Worm (Caenorhabditis elegans) whole organism, mixed stage, embryonic: ENCODE results near the gene xpc-1.
"Not testable (repeated sequence)": the region's sequence is repeated elsewhere in the genome, so short reads cannot be mapped to it uniquely, and the experiment has no call there.

ENCODE experiments used
- M03D4.4 ChIP-seq: sonication (generic microtip); optimal IDR thresholded peaks from 2 replicates; lab custom pipeline; 2017; ENCODE audit warnings: mild to moderate bottlenecking, missing genetic modification characterization, missing compliant biosample characterization
- bed-3 ChIP-seq: fragments of 200-800 bp; sonication (Bioruptor generic); optimal IDR thresholded peaks from 3 replicates; lab custom pipeline; 2018; ENCODE audit warnings: mild to moderate bottlenecking, missing genetic modification characterization, moderate library complexity, missing compliant biosample characterization
- blmp-1 ChIP-seq: fragments of 150-350 bp; optimal IDR thresholded peaks from 2 replicates; lab custom pipeline; 2014; ENCODE audit warnings: missing biosample characterization, missing genetic modification characterization
- ceh-39 ChIP-seq: fragments of 150-350 bp; optimal IDR thresholded peaks from 2 replicates; lab custom pipeline; 2014; ENCODE audit warnings: missing biosample characterization, missing genetic modification characterization
- ceh-43 ChIP-seq: fragments of 200-800 bp; sonication (Bioruptor generic); optimal IDR thresholded peaks from 2 replicates; lab custom pipeline; 2018; ENCODE audit warnings: mild to moderate bottlenecking, missing genetic modification characterization, moderate library complexity, missing compliant biosample characterization
- ceh-83 ChIP-seq: fragments of 200-800 bp; sonication (Bioruptor generic); optimal IDR thresholded peaks from 2 replicates; lab custom pipeline; 2018; ENCODE audit warnings: mild to moderate bottlenecking, missing genetic modification characterization, missing compliant biosample characterization
- ces-1 ChIP-seq: fragments of 150-350 bp; optimal IDR thresholded peaks from 2 replicates; lab custom pipeline; 2014; ENCODE audit warnings: missing biosample characterization, missing genetic modification reagents, missing genetic modification characterization
- cnd-1 ChIP-seq: fragments of 200-800 bp; sonication (Bioruptor generic); optimal IDR thresholded peaks from 2 replicates; lab custom pipeline; 2018; ENCODE audit warnings: mild to moderate bottlenecking, missing genetic modification characterization, missing compliant biosample characterization
- drap-1 ChIP-seq: fragments of 200-800 bp; sonication (Bioruptor generic); optimal IDR thresholded peaks from 3 replicates; lab custom pipeline; 2018; ENCODE audit warnings: mild to moderate bottlenecking, missing genetic modification characterization, missing compliant biosample characterization
- elt-1 ChIP-seq: sonication (generic microtip); optimal IDR thresholded peaks from 2 replicates; lab custom pipeline; 2017; ENCODE audit warnings: missing genetic modification characterization, mild to moderate bottlenecking, missing compliant biosample characterization, antibody characterized with exemption, moderate library complexity, borderline replicate concordance; ENCODE audit not compliant: insufficient read depth
- elt-3 ChIP-seq: fragments of 150-350 bp; optimal IDR thresholded peaks from 2 replicates; lab custom pipeline; 2014; ENCODE audit warnings: missing biosample characterization, missing genetic modification characterization
- flh-1 ChIP-seq: fragments of 200-800 bp; sonication (Bioruptor generic); optimal IDR thresholded peaks from 2 replicates; lab custom pipeline; 2018; ENCODE audit warnings: mild to moderate bottlenecking, missing genetic modification characterization, moderate library complexity, missing compliant biosample characterization
- ham-2 ChIP-seq: fragments of 200-800 bp; sonication (Bioruptor generic); optimal IDR thresholded peaks from 2 replicates; lab custom pipeline; 2018; ENCODE audit warnings: mild to moderate bottlenecking, missing genetic modification characterization, missing compliant biosample characterization
- hlh-1 ChIP-seq: fragments of 150-350 bp; optimal IDR thresholded peaks from 2 replicates; lab custom pipeline; 2014; ENCODE audit warnings: missing biosample characterization, missing genetic modification reagents, missing genetic modification characterization
- lin-13 ChIP-seq: fragments of 150-350 bp; optimal IDR thresholded peaks from 2 replicates; lab custom pipeline; 2014; ENCODE audit warnings: missing biosample characterization, missing genetic modification characterization
- lin-32 ChIP-seq: fragments of 200-800 bp; sonication (Bioruptor generic); optimal IDR thresholded peaks from 2 replicates; lab custom pipeline; 2018; ENCODE audit warnings: mild to moderate bottlenecking, missing genetic modification characterization, missing compliant biosample characterization
- lsy-2 ChIP-seq: fragments of 150-350 bp; optimal IDR thresholded peaks from 2 replicates; lab custom pipeline; 2014; ENCODE audit warnings: missing biosample characterization, missing genetic modification characterization
- mab-5 ChIP-seq: fragments of 150-350 bp; optimal IDR thresholded peaks from 2 replicates; lab custom pipeline; 2014; ENCODE audit warnings: missing biosample characterization, missing genetic modification characterization
- mep-1 ChIP-seq: fragments of 150-350 bp; optimal IDR thresholded peaks from 2 replicates; lab custom pipeline; 2017; ENCODE audit warnings: missing biosample characterization, missing genetic modification reagents, missing genetic modification characterization, inconsistent platforms
- mls-2 ChIP-seq: sonication (generic microtip); optimal IDR thresholded peaks from 2 replicates; lab custom pipeline; 2016; ENCODE audit warnings: mild to moderate bottlenecking, missing genetic modification characterization, moderate library complexity, missing compliant biosample characterization
- nhr-12 ChIP-seq: fragments of 150-350 bp; optimal IDR thresholded peaks from 2 replicates; lab custom pipeline; 2014; ENCODE audit warnings: missing biosample characterization, missing genetic modification characterization
- nhr-2 ChIP-seq: fragments of 150-350 bp; optimal IDR thresholded peaks from 2 replicates; lab custom pipeline; 2014; ENCODE audit warnings: missing biosample characterization, missing genetic modification characterization
- nhr-237 ChIP-seq: fragments of 150-350 bp; optimal IDR thresholded peaks from 2 replicates; lab custom pipeline; 2014; ENCODE audit warnings: missing biosample characterization, missing genetic modification characterization
- nhr-28 ChIP-seq: fragments of 150-350 bp; optimal IDR thresholded peaks from 2 replicates; lab custom pipeline; 2014; ENCODE audit warnings: missing biosample characterization, missing genetic modification characterization
- nhr-76 ChIP-seq: sonication (generic microtip); optimal IDR thresholded peaks from 2 replicates; lab custom pipeline; 2017; ENCODE audit warnings: missing biosample characterization, missing genetic modification characterization
- pha-4 ChIP-seq: fragments of 150-350 bp; optimal IDR thresholded peaks from 2 replicates; lab custom pipeline; 2018; ENCODE audit warnings: missing biosample characterization, missing genetic modification reagents, missing genetic modification characterization
- sem-2 ChIP-seq: fragments of 200-800 bp; sonication (Bioruptor generic); optimal IDR thresholded peaks from 2 replicates; lab custom pipeline; 2018; ENCODE audit warnings: mild to moderate bottlenecking, missing genetic modification characterization, missing compliant biosample characterization
- snpc-4 ChIP-seq: fragments of 150-350 bp; optimal IDR thresholded peaks from 2 replicates; lab custom pipeline; 2014; ENCODE audit warnings: missing biosample characterization, missing genetic modification characterization
- sptf-1 ChIP-seq: sonication (generic microtip); optimal IDR thresholded peaks from 2 replicates; lab custom pipeline; 2017; ENCODE audit warnings: mild to moderate bottlenecking, missing genetic modification characterization, moderate library complexity, missing compliant biosample characterization
- tbx-8 ChIP-seq: fragments of 200-800 bp; sonication (Bioruptor generic); optimal IDR thresholded peaks from 2 replicates; lab custom pipeline; 2018; ENCODE audit warnings: mild to moderate bottlenecking, missing genetic modification characterization, moderate library complexity, missing compliant biosample characterization
- unc-120 ChIP-seq: sonication (generic microtip); optimal IDR thresholded peaks from 2 replicates; lab custom pipeline; 2017; ENCODE audit warnings: missing genetic modification characterization, missing compliant biosample characterization; ENCODE audit not compliant: poor library complexity, severe bottlenecking
- unc-39 ChIP-seq: fragments of 150-350 bp; optimal IDR thresholded peaks from 2 replicates; lab custom pipeline; 2014; ENCODE audit warnings: missing biosample characterization, missing genetic modification characterization
- unc-62 ChIP-seq: fragments of 150-350 bp; optimal IDR thresholded peaks from 2 replicates; lab custom pipeline; 2014; ENCODE audit warnings: missing biosample characterization, missing genetic modification reagents, missing genetic modification characterization
- zip-8 ChIP-seq: fragments of 150-350 bp; optimal IDR thresholded peaks from 2 replicates; lab custom pipeline; 2014; ENCODE audit warnings: missing biosample characterization, missing genetic modification characterization
- ztf-11 ChIP-seq: fragments of 150-350 bp; optimal IDR thresholded peaks from 2 replicates; lab custom pipeline; 2014; ENCODE audit warnings: missing biosample characterization, missing genetic modification characterization

xpc-1 gene

ce11 chrIV:2037497-2037896, 44.6 kb downstream of the xpc-1 start:
- TF ChIP-seq elt-3 (tag; lab: Kevin White, UChicago) (no peak), lsy-2 (tag; lab: Kevin White, UChicago) (no peak), elt-1 (tag; lab: Kevin White, UChicago) (no peak), mls-2 (no peak), ham-2 (GFP tag; lab: Kevin White, UChicago) (no peak), tbx-8 (GFP tag; lab: Kevin White, UChicago) (no peak), blmp-1 (tag; lab: Kevin White, UChicago) (no peak), sptf-1 (tag; lab: Kevin White, UChicago) (no peak), unc-120 (tag; lab: Kevin White, UChicago) (no peak), hlh-1 (tag; lab: Kevin White, UChicago) (no peak)

DNA sequence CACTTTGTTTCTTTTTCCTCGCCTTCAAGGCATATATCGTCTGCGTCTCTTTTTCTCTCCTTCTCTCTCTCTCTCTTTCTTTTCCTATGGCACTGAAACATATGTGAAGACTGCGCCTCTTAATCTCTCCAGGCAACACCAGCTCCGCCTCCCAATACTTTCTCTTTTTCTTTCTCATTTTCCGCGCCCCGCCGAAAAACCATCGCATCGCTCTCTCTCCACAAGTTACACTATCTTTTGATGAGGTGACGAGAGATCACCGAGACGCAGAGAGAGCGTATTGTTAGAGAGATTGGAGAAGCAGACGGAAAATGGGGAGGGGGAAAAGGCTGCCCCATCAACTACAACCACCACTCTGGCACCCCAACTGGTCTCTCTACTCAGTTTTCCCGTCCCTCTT, 56.0 kb downstream of the xpc-1 start:
- TF ChIP-seq flh-1 (GFP tag; lab: Kevin White, UChicago): no peak
- TF ChIP-seq ces-1 (GFP tag; lab: Kevin White, UChicago): peak; percentile 82
- peak; percentile 85 for TF ChIP-seq unc-120 (tag; lab: Kevin White, UChicago)
- TF ChIP-seq ceh-43 (GFP tag; lab: Kevin White, UChicago): no peak
- no peak for TF ChIP-seq elt-1 (tag; lab: Kevin White, UChicago)
- peak; percentile 71 for TF ChIP-seq nhr-237 (tag; lab: Kevin White, UChicago)
- TF ChIP-seq lin-32: no peak
- peak; percentile 66 for TF ChIP-seq lsy-2 (tag; lab: Kevin White, UChicago)
- TF ChIP-seq ztf-11 (tag; lab: Kevin White, UChicago): no peak
- TF ChIP-seq nhr-28 (tag; lab: Kevin White, UChicago): no peak
- TF ChIP-seq mep-1 (tag; lab: Kevin White, UChicago): peak; percentile 68
- TF ChIP-seq mab-5 (tag; lab: Kevin White, UChicago): no peak
- TF ChIP-seq nhr-76: no peak
- no peak for TF ChIP-seq nhr-2 (tag; lab: Kevin White, UChicago)
- peak; percentile 81 for TF ChIP-seq blmp-1 (tag; lab: Kevin White, UChicago)
- TF ChIP-seq zip-8 (tag; lab: Kevin White, UChicago): no peak
- no peak for TF ChIP-seq bed-3
- TF ChIP-seq unc-39 (tag; lab: Kevin White, UChicago): no peak
- TF ChIP-seq snpc-4: no peak
- TF ChIP-seq mls-2: peak; percentile 57
- TF ChIP-seq ham-2 (GFP tag; lab: Kevin White, UChicago): peak; percentile 15
- no peak for TF ChIP-seq ceh-39 (tag; lab: Kevin White, UChicago)
- peak; percentile 76 for TF ChIP-seq unc-62 (GFP tag; lab: Kevin White, UChicago)
- TF ChIP-seq M03D4.4 (tag; lab: Kevin White, UChicago): peak; percentile 54
- no peak for TF ChIP-seq cnd-1
- peak; percentile 16 for TF ChIP-seq hlh-1 (tag; lab: Kevin White, UChicago)
- no peak for TF ChIP-seq tbx-8 (GFP tag; lab: Kevin White, UChicago)
- TF ChIP-seq sem-2 (GFP tag; lab: Kevin White, UChicago): no peak
- no peak for TF ChIP-seq elt-3 (tag; lab: Kevin White, UChicago)
- no peak for TF ChIP-seq lin-13 (tag; lab: Kevin White, UChicago)
- no peak for TF ChIP-seq nhr-12 (tag; lab: Kevin White, UChicago)
- no peak for TF ChIP-seq ceh-83 (GFP tag; lab: Kevin White, UChicago)
- peak; percentile 57 for TF ChIP-seq drap-1
- TF ChIP-seq pha-4 (tag; lab: Kevin White, UChicago): no peak
- peak; percentile 37 for TF ChIP-seq sptf-1 (tag; lab: Kevin White, UChicago)

DNA sequence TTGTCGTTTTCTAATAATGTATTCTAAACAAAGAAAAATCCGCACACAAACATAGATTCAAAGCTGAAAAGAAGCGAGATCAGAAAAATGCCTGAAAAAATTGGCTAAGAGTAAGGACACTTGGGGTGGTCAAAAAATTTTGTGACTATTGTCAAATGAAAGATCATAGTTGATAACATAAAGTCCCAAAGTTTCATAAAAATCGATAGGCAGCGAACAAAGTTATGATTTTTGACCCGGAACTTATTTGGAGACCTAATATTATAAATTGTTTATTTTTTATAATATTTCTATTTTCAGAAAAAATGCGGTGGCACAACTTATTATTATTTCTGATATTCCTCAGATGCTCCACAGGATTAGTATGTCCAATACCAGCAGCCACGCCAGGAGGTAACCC, 58.3 kb downstream of the xpc-1 start, which contains the start of gene R05C11.4:
Gene R05C11.4 (plus strand): TSS at position 301 of the 400 bp plus-strand sequence.
- not testable (repeated sequence) for TF ChIP-seq unc-39 (tag; lab: Kevin White, UChicago); mls-2; nhr-76

DNA sequence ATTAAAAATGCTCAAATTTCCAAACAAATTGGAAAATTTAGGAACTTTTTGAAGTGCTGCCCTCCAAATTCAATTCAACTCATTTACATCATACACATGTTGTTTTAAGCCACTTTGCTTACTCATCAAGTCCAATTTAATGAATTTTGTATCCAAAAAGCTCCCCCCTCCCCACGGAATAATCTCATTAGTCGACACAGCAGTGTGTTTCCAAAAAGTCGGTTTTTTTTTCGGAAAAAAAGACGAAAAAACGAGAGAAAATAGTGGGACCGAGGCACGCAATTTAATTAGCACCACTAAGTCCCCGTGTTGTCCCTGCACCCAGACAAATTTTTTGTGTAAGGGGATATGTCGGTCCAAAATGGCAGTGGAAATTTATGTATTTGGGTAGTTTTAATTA, 59.4 kb downstream of the xpc-1 start:
- TF ChIP-seq sptf-1 (tag; lab: Kevin White, UChicago) (no peak), ces-1 (GFP tag; lab: Kevin White, UChicago) (peak; percentile 96)
